Fruit fly (Drosophila melanogaster) whole organism, pupa: Measurements from ENCODE around the gene usp.

Experiments
- CG12605 ChIP-seq: fragments of 200-800 bp; sonication (Bioruptor generic); IDR thresholded peaks from 2 replicates; pipeline ENCODE4 v1.3.6; 2022; ENCODE audit warnings: missing biosample characterization, missing genetic modification characterization
- CG14655 ChIP-seq: fragments of 200-800 bp; sonication (Bioruptor generic); optimal IDR thresholded peaks from 3 replicates; lab custom pipeline; 2017; ENCODE audit warnings: mild to moderate bottlenecking, missing biosample characterization, missing genetic modification reagents, missing genetic modification characterization
- CG32121 ChIP-seq: fragments of 200-800 bp; sonication (Bioruptor generic); IDR thresholded peaks from 2 replicates; pipeline ENCODE4 v1.3.6; 2022; ENCODE audit warnings: missing biosample characterization, missing genetic modification characterization
- CG34367 ChIP-seq: fragments of 200-800 bp; sonication (Bioruptor generic); optimal IDR thresholded peaks from 2 replicates; lab custom pipeline; 2018; ENCODE audit warnings: missing biosample characterization, mild to moderate bottlenecking, missing genetic modification characterization
- CG4496 ChIP-seq: fragments of 200-800 bp; sonication (Bioruptor generic); IDR thresholded peaks from 3 replicates; pipeline ENCODE4 v1.3.6; 2022; ENCODE audit warnings: missing biosample characterization, missing genetic modification characterization
- CG8159 ChIP-seq: fragments of 200-800 bp; sonication (Bioruptor generic); optimal IDR thresholded peaks from 3 replicates; lab custom pipeline; 2018; ENCODE audit warnings: missing biosample characterization, mild to moderate bottlenecking, missing genetic modification characterization, moderate library complexity
- CG8301 ChIP-seq: fragments of 200-800 bp; sonication (Bioruptor generic); optimal IDR thresholded peaks from 2 replicates; lab custom pipeline; 2018; ENCODE audit warnings: missing biosample characterization, mild to moderate bottlenecking, missing genetic modification characterization
- CG9948 ChIP-seq: fragments of 200-800 bp; sonication (Bioruptor generic); optimal IDR thresholded peaks from 2 replicates; lab custom pipeline; 2018; ENCODE audit warnings: missing biosample characterization, mild to moderate bottlenecking, missing genetic modification characterization, moderate library complexity
- D1 ChIP-seq: fragments of 200-800 bp; sonication (Bioruptor generic); optimal IDR thresholded peaks from 2 replicates; lab custom pipeline; 2018; ENCODE audit warnings: missing biosample characterization, mild to moderate bottlenecking, missing genetic modification characterization, moderate library complexity
- Ets98B ChIP-seq: fragments of 200-800 bp; sonication (Bioruptor generic); IDR thresholded peaks from 2 replicates; pipeline ENCODE4 v1.3.6; 2022; ENCODE audit warnings: missing biosample characterization, missing genetic modification characterization
- fd96Ca ChIP-seq: fragments of 200-800 bp; sonication (Bioruptor generic); IDR thresholded peaks from 3 replicates; pipeline ENCODE4 v1.3.6; 2022; ENCODE audit warnings: missing biosample characterization, missing genetic modification characterization
- gl ChIP-seq: fragments of 200-800 bp; sonication (Bioruptor generic); optimal IDR thresholded peaks from 2 replicates; lab custom pipeline; 2018; ENCODE audit warnings: missing biosample characterization, mild to moderate bottlenecking, missing genetic modification characterization
- rn ChIP-seq: fragments of 200-800 bp; sonication (Bioruptor generic); IDR thresholded peaks from 2 replicates; pipeline ENCODE4 v1.3.6; 2022; ENCODE audit warnings: missing biosample characterization, missing genetic modification characterization

dm6 chrX:2012121-2012452, 30.0 kb downstream of the usp start:
- peak; percentile 52; the same call in 2 of the 3 replicates for TF ChIP-seq CG4496 (GFP tag; lab: Robert Waterston, UW)
- peak; percentile 8; the same call in 1 of the 2 replicates for TF ChIP-seq Ets98B (GFP tag; lab: Robert Waterston, UW)
- TF ChIP-seq CG14655, result no peak
- TF ChIP-seq fd96Ca (GFP tag; lab: Robert Waterston, UW), result no peak
- no peak for TF ChIP-seq rn (GFP tag; lab: Robert Waterston, UW)
- peak; percentile 22; the same call in 1 of the 2 replicates for TF ChIP-seq CG12605 (GFP tag; lab: Robert Waterston, UW)
- TF ChIP-seq CG34367 (tag; lab: Kevin White, UChicago), result no peak
- no peak for TF ChIP-seq CG8159 (tag; lab: Kevin White, UChicago)
- no peak for TF ChIP-seq D1 (tag; lab: Kevin White, UChicago)
- TF ChIP-seq CG9948, result no peak
- no peak for TF ChIP-seq CG8301 (tag; lab: Kevin White, UChicago)
- TF ChIP-seq gl (tag; lab: Kevin White, UChicago), result no peak
- TF ChIP-seq CG32121 (GFP tag; lab: Robert Waterston, UW), result no peak
